Worm (Caenorhabditis elegans) whole organism, L2 larva: ENCODE results near the gene Y113G7A.16.

ENCODE experiments used
- ama-1 ChIP-seq: fragments of 150-350 bp; optimal IDR thresholded peaks from 2 replicates; lab custom pipeline; 2018; ENCODE audit warnings: inconsistent platforms
- elt-3 ChIP-seq: sonication (generic microtip); optimal IDR thresholded peaks from 2 replicates; lab custom pipeline; 2017; ENCODE audit warnings: missing biosample characterization, missing genetic modification characterization
- lin-39 ChIP-seq: fragments of 150-350 bp; optimal IDR thresholded peaks from 2 replicates; lab custom pipeline; 2014; ENCODE audit warnings: missing biosample characterization, missing genetic modification reagents, missing genetic modification characterization
- lsy-2 ChIP-seq, 2 experiments: fragments of 150-350 bp in 1 of 2; sonication (generic microtip) in 1 of 2; optimal IDR thresholded peaks; 2 replicates each; lab custom pipeline; 2014 to 2017; ENCODE audit warnings: missing biosample characterization in 2 of 2, missing genetic modification characterization in 2 of 2
- nhr-25 ChIP-seq: fragments of 150-350 bp; sonication (generic microtip); optimal IDR thresholded peaks from 3 replicates; lab custom pipeline; 2014; ENCODE audit warnings: missing biosample characterization, missing genetic modification characterization
- nhr-77 ChIP-seq: fragments of 150-350 bp; optimal IDR thresholded peaks from 2 replicates; lab custom pipeline; 2014; ENCODE audit warnings: missing biosample characterization, missing genetic modification characterization
- snpc-4 ChIP-seq: fragments of 150-350 bp; optimal IDR thresholded peaks from 2 replicates; lab custom pipeline; 2014; ENCODE audit warnings: missing biosample characterization, missing genetic modification characterization
- unc-39 ChIP-seq: fragments of 150-350 bp; optimal IDR thresholded peaks from 2 replicates; lab custom pipeline; 2014; ENCODE audit warnings: missing biosample characterization, missing genetic modification characterization

DNA sequence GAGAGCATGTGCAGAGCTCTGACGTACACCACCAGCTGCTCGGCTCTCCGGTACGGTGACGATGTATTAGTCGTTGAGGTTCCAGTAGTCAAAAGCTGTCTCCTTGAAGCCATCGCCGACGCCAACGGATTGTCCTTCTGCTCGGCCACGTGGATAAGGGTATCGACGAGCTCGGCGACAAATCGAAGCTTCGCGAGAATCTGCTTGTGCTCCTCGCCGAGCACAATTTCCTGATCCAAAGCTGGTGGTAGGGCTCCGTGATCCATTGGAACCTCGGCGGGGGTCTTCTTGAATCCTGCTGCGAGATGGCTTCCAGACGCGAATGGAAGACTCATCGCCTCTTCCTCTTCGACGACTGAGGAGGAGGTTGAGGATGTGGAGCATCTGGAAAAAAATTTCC is 39.9 kb upstream of the Y113G7A.16 start:
- TF ChIP-seq ama-1 (lab: Kevin White, UChicago): no peak
- TF ChIP-seq snpc-4 (tag; lab: Kevin White, UChicago): no peak
- no peak for TF ChIP-seq nhr-77
- TF ChIP-seq lin-39 (tag; lab: Kevin White, UChicago): no peak
- TF ChIP-seq unc-39 (tag; lab: Kevin White, UChicago): no peak
- TF ChIP-seq nhr-25: no peak
- TF ChIP-seq lsy-2 (tag; optimal IDR thresholded peaks at IDR 0.05; lab: Kevin White, UChicago): no peak
- no peak for TF ChIP-seq elt-3 (tag; lab: Kevin White, UChicago)
